Worm (Caenorhabditis elegans): Measurements from ENCODE around the gene epg-5.
"Not testable (repeated sequence)": the region's sequence is repeated elsewhere in the genome, so short reads cannot be mapped to it uniquely, and the experiment has no call there.

Gene epg-5

ce11 chrII:6637854-6638253 lies 28.7 kb upstream of the epg-5 start:
- no peak for TF ChIP-seq B0310.2 (tag; optimal IDR thresholded peaks at IDR 0.05)
- TF ChIP-seq ceh-36 (tag; optimal IDR thresholded peaks at IDR 0.05) = no peak
- TF ChIP-seq scrt-1 (GFP tag; IDR thresholded peaks at IDR 0.05) = no peak
- no peak for TF ChIP-seq sea-1 (GFP tag; conservative IDR thresholded peaks at IDR 0.05)
- TF ChIP-seq ets-7 (tag; optimal IDR thresholded peaks at IDR 0.05) = no peak
- TF ChIP-seq tra-4 (tag; optimal IDR thresholded peaks at IDR 0.05) = no peak
- TF ChIP-seq ama-1 (optimal IDR thresholded peaks at IDR 0.05) = no peak
- TF ChIP-seq aly-1 (tag; optimal IDR thresholded peaks at IDR 0.05) = no peak
- no peak for TF ChIP-seq hnd-1 (tag; optimal IDR thresholded peaks at IDR 0.05)
- TF ChIP-seq hmbx-1 (tag; optimal IDR thresholded peaks at IDR 0.05) = no peak
- no peak for TF ChIP-seq ceh-13 (GFP tag; optimal IDR thresholded peaks at IDR 0.05)
- no peak for TF ChIP-seq hmg-4 (GFP tag; optimal IDR thresholded peaks at IDR 0.05)
- TF ChIP-seq tbx-37 (GFP tag; conservative IDR thresholded peaks at IDR 0.05) = no peak
- no peak for TF ChIP-seq tbx-11 (GFP tag; IDR thresholded peaks at IDR 0.05)
- TF ChIP-seq F13C5.2 (tag; optimal IDR thresholded peaks at IDR 0.05) = no peak
- TF ChIP-seq flt-1 (GFP tag; IDR thresholded peaks at IDR 0.05) = no peak
- no peak for TF ChIP-seq pes-1 (GFP tag; IDR thresholded peaks at IDR 0.05)

ce11 chrII:6636136-6636535 lies 27.0 kb upstream of the epg-5 start, which contains the start of gene T19D12.5:
Gene T19D12.5 (minus strand): TSS chrII:6636236.
- TF ChIP-seq ceh-13 (GFP tag; optimal IDR thresholded peaks at IDR 0.05) = no peak
- no peak for TF ChIP-seq hnd-1 (tag; optimal IDR thresholded peaks at IDR 0.05)
- TF ChIP-seq ets-7 (tag; optimal IDR thresholded peaks at IDR 0.05) = no peak
- TF ChIP-seq B0310.2 (tag; optimal IDR thresholded peaks at IDR 0.05) = no peak
- no peak for TF ChIP-seq hmbx-1 (tag; optimal IDR thresholded peaks at IDR 0.05)
- TF ChIP-seq ama-1 (optimal IDR thresholded peaks at IDR 0.05) = no peak
- no peak for TF ChIP-seq flt-1 (GFP tag; IDR thresholded peaks at IDR 0.05)
- TF ChIP-seq hmg-4 (GFP tag; optimal IDR thresholded peaks at IDR 0.05) = no peak
- TF ChIP-seq pes-1 (GFP tag; IDR thresholded peaks at IDR 0.05) = no peak
- no peak for TF ChIP-seq ceh-36 (tag; optimal IDR thresholded peaks at IDR 0.05)
- no peak for TF ChIP-seq scrt-1 (GFP tag; IDR thresholded peaks at IDR 0.05)
- TF ChIP-seq aly-1 (tag; optimal IDR thresholded peaks at IDR 0.05) = no peak
- TF ChIP-seq tbx-37 (GFP tag; conservative IDR thresholded peaks at IDR 0.05) = no peak
- no peak for TF ChIP-seq F13C5.2 (tag; optimal IDR thresholded peaks at IDR 0.05)
- no peak for TF ChIP-seq sea-1 (GFP tag; conservative IDR thresholded peaks at IDR 0.05)
- TF ChIP-seq tra-4 (tag; optimal IDR thresholded peaks at IDR 0.05) = no peak
- no peak for TF ChIP-seq tbx-11 (GFP tag; IDR thresholded peaks at IDR 0.05)

- TF ChIP-seq tra-4 (tag; optimal IDR thresholded peaks at IDR 0.05) (no peak), scrt-1 (GFP tag; IDR thresholded peaks at IDR 0.05) (no peak), ets-7 (tag; optimal IDR thresholded peaks at IDR 0.05) (no peak), tbx-37 (GFP tag; conservative IDR thresholded peaks at IDR 0.05) (no peak), pes-1 (GFP tag; IDR thresholded peaks at IDR 0.05) (no peak), sea-1 (GFP tag; conservative IDR thresholded peaks at IDR 0.05) (no peak), hmbx-1 (tag; optimal IDR thresholded peaks at IDR 0.05) (no peak), ceh-13 (GFP tag; optimal IDR thresholded peaks at IDR 0.05) (no peak), ama-1 (optimal IDR thresholded peaks at IDR 0.05) (no peak), F13C5.2 (tag; optimal IDR thresholded peaks at IDR 0.05) (no peak), hmg-4 (GFP tag; optimal IDR thresholded peaks at IDR 0.05) (no peak), tbx-11 (GFP tag; IDR thresholded peaks at IDR 0.05) (no peak), flt-1 (GFP tag; IDR thresholded peaks at IDR 0.05) (no peak), hnd-1 (tag; optimal IDR thresholded peaks at IDR 0.05) (no peak), ceh-36 (tag; optimal IDR thresholded peaks at IDR 0.05) (no peak), B0310.2 (tag; optimal IDR thresholded peaks at IDR 0.05) (no peak)
Observed at ce11 chrII:6631995-6632394, 22.8 kb upstream of the epg-5 start.

ce11 chrII:6630811-6631210 lies 21.6 kb upstream of the epg-5 start, which contains the start of gene T19D12.4:
Gene T19D12.4 (plus strand): TSS chrII:6631105.
- no peak for TF ChIP-seq scrt-1 (GFP tag; IDR thresholded peaks at IDR 0.05)
- TF ChIP-seq hmbx-1 (tag; optimal IDR thresholded peaks at IDR 0.05) = no peak
- no peak for TF ChIP-seq pes-1 (GFP tag; IDR thresholded peaks at IDR 0.05)
- TF ChIP-seq ceh-13 (GFP tag; optimal IDR thresholded peaks at IDR 0.05) = no peak

ce11 chrII:6629775-6630174 lies 20.6 kb upstream of the epg-5 start:
- no peak for TF ChIP-seq F13C5.2 (tag; optimal IDR thresholded peaks at IDR 0.05)
- no peak for TF ChIP-seq tbx-37 (GFP tag; conservative IDR thresholded peaks at IDR 0.05)
- no peak for TF ChIP-seq hmg-4 (GFP tag; optimal IDR thresholded peaks at IDR 0.05)
- TF ChIP-seq flt-1 (GFP tag; IDR thresholded peaks at IDR 0.05) = no peak
- no peak for TF ChIP-seq B0310.2 (tag; optimal IDR thresholded peaks at IDR 0.05)
- no peak for TF ChIP-seq scrt-1 (GFP tag; IDR thresholded peaks at IDR 0.05)

- no peak for TF ChIP-seq B0310.2 (tag; optimal IDR thresholded peaks at IDR 0.05)
Observed at ce11 chrII:6628397-6628796, 19.2 kb upstream of the epg-5 start.

- TF ChIP-seq hnd-1 (tag; optimal IDR thresholded peaks at IDR 0.05); flt-1 (GFP tag; IDR thresholded peaks at IDR 0.05); pes-1 (GFP tag; IDR thresholded peaks at IDR 0.05): not testable (repeated sequence)
Observed at ce11 chrII:6627182-6627581, 18.0 kb upstream of the epg-5 start, which contains the start of the genes F54H5.5 and F54H5.2. Gene F54H5.5 (minus strand): TSS chrII:6627282. Gene F54H5.2 (plus strand): TSS chrII:6627484.

- TF ChIP-seq scrt-1 (GFP tag; IDR thresholded peaks at IDR 0.05) (no peak), F13C5.2 (tag; optimal IDR thresholded peaks at IDR 0.05) (no peak), ama-1 (optimal IDR thresholded peaks at IDR 0.05) (no peak), flt-1 (GFP tag; IDR thresholded peaks at IDR 0.05) (no peak), ets-7 (tag; optimal IDR thresholded peaks at IDR 0.05) (no peak), hmbx-1 (tag; optimal IDR thresholded peaks at IDR 0.05) (no peak), pes-1 (GFP tag; IDR thresholded peaks at IDR 0.05) (no peak), tbx-37 (GFP tag; conservative IDR thresholded peaks at IDR 0.05) (no peak), hmg-4 (GFP tag; optimal IDR thresholded peaks at IDR 0.05) (no peak), tbx-11 (GFP tag; IDR thresholded peaks at IDR 0.05) (no peak), hnd-1 (tag; optimal IDR thresholded peaks at IDR 0.05) (no peak), B0310.2 (tag; optimal IDR thresholded peaks at IDR 0.05) (no peak), ceh-36 (tag; optimal IDR thresholded peaks at IDR 0.05) (no peak)
Observed at ce11 chrII:6625302-6625701, 16.1 kb upstream of the epg-5 start, which contains the start of gene F54H5.14. Gene F54H5.14 (minus strand): TSS chrII:6625402.
